Fruit fly (Drosophila melanogaster) whole organism, embryonic: ENCODE data around the gene CG14537.

Source experiments
- ATbp ChIP-seq: fragments of 200-800 bp; sonication (Bioruptor generic); optimal IDR thresholded peaks from 2 replicates; lab custom pipeline; 2017; ENCODE audit warnings: missing biosample characterization, mild to moderate bottlenecking, missing genetic modification characterization, missing genetic modification reagents
- Abd-B ChIP-seq: fragments of 200-800 bp; sonication (Bioruptor generic); optimal IDR thresholded peaks from 2 replicates; lab custom pipeline; 2018; ENCODE audit warnings: missing biosample characterization, mild to moderate bottlenecking, missing genetic modification characterization, moderate library complexity
- Atf3 ChIP-seq: fragments of 200-800 bp; sonication (Bioruptor generic); optimal IDR thresholded peaks from 3 replicates; lab custom pipeline; 2016; ENCODE audit warnings: missing biosample characterization, missing genetic modification characterization
- CG10147 ChIP-seq: fragments of 200-800 bp; sonication (Bioruptor generic); optimal IDR thresholded peaks from 2 replicates; lab custom pipeline; 2019; ENCODE audit warnings: missing biosample characterization, mild to moderate bottlenecking, missing genetic modification characterization, moderate library complexity
- CG11093 ChIP-seq: fragments of 200-800 bp; sonication (Bioruptor generic); IDR thresholded peaks from 3 replicates; pipeline ENCODE4 v1.3.6; 2022; ENCODE audit warnings: missing biosample characterization, missing genetic modification characterization
- CG12104 ChIP-seq: fragments of 200-800 bp; sonication (Bioruptor generic); optimal IDR thresholded peaks from 3 replicates; lab custom pipeline; 2016; ENCODE audit warnings: missing biosample characterization, missing genetic modification characterization
- CG12219 ChIP-seq: fragments of 200-800 bp; sonication (Bioruptor generic); optimal IDR thresholded peaks from 3 replicates; lab custom pipeline; 2018; ENCODE audit warnings: missing biosample characterization, mild to moderate bottlenecking, missing genetic modification characterization
- CG12299 ChIP-seq: fragments of 200-800 bp; sonication (Bioruptor generic); optimal IDR thresholded peaks from 2 replicates; lab custom pipeline; 2018; ENCODE audit warnings: missing biosample characterization, mild to moderate bottlenecking, missing genetic modification characterization
- CG1233 ChIP-seq: fragments of 200-800 bp; sonication (Bioruptor generic); optimal IDR thresholded peaks from 4 replicates; lab custom pipeline; 2018; ENCODE audit warnings: missing biosample characterization, mild to moderate bottlenecking, missing genetic modification characterization
- CG14014 ChIP-seq: fragments of 200-800 bp; sonication (Bioruptor generic); IDR thresholded peaks from 2 replicates; pipeline ENCODE4 v1.3.6; 2022; ENCODE audit warnings: missing biosample characterization, missing genetic modification characterization
- CG14667 ChIP-seq: fragments of 200-800 bp; sonication (Bioruptor generic); IDR thresholded peaks from 2 replicates; pipeline ENCODE4 v1.3.6; 2022; ENCODE audit warnings: missing biosample characterization, missing genetic modification characterization
- CG14710 ChIP-seq: fragments of 200-800 bp; sonication (Bioruptor generic); optimal IDR thresholded peaks from 3 replicates; lab custom pipeline; 2019; ENCODE audit warnings: missing biosample characterization, mild to moderate bottlenecking, missing genetic modification characterization, moderate library complexity
- CG15601 ChIP-seq: fragments of 200-800 bp; sonication (Bioruptor generic); optimal IDR thresholded peaks from 3 replicates; lab custom pipeline; 2019; ENCODE audit warnings: missing biosample characterization, mild to moderate bottlenecking, missing genetic modification characterization, moderate library complexity
- CG1603 ChIP-seq: fragments of 200-800 bp; sonication (Bioruptor generic); optimal IDR thresholded peaks from 2 replicates; lab custom pipeline; 2019; ENCODE audit warnings: missing biosample characterization, mild to moderate bottlenecking, missing genetic modification characterization, moderate library complexity
- CG17361 ChIP-seq: fragments of 200-800 bp; sonication (Bioruptor generic); IDR thresholded peaks from 3 replicates; pipeline ENCODE4 v1.3.6; 2022; ENCODE audit warnings: missing biosample characterization, missing genetic modification characterization
- CG17612 ChIP-seq: fragments of 200-800 bp; sonication (Bioruptor generic); IDR thresholded peaks from 2 replicates; pipeline ENCODE4 v1.3.6; 2022; ENCODE audit warnings: missing biosample characterization, missing genetic modification characterization
- CG4707 ChIP-seq: fragments of 200-800 bp; sonication (Bioruptor generic); optimal IDR thresholded peaks from 2 replicates; lab custom pipeline; 2018; ENCODE audit warnings: missing biosample characterization, mild to moderate bottlenecking, missing genetic modification characterization, moderate library complexity
- CG5180 ChIP-seq: fragments of 200-800 bp; sonication (Bioruptor generic); optimal IDR thresholded peaks from 3 replicates; lab custom pipeline; 2017; ENCODE audit warnings: missing biosample characterization, missing genetic modification characterization, mild to moderate bottlenecking, moderate library complexity, missing genetic modification reagents
- CG5953 ChIP-seq: fragments of 200-800 bp; sonication (Bioruptor generic); IDR thresholded peaks from 2 replicates; pipeline ENCODE4 v1.3.6; 2022; ENCODE audit warnings: missing biosample characterization, missing genetic modification characterization
- CG6654 ChIP-seq: fragments of 200-800 bp; sonication (Bioruptor generic); optimal IDR thresholded peaks from 2 replicates; lab custom pipeline; 2017; ENCODE audit warnings: missing biosample characterization, mild to moderate bottlenecking, missing genetic modification characterization
- CG6683 ChIP-seq: fragments of 200-800 bp; sonication (Bioruptor generic); optimal IDR thresholded peaks from 2 replicates; lab custom pipeline; 2017; ENCODE audit warnings: missing biosample characterization, mild to moderate bottlenecking, missing genetic modification characterization, missing genetic modification reagents
- CG6813 ChIP-seq: fragments of 200-800 bp; sonication (Bioruptor generic); optimal IDR thresholded peaks from 2 replicates; lab custom pipeline; 2017; ENCODE audit warnings: missing biosample characterization, missing genetic modification characterization, mild to moderate bottlenecking, moderate library complexity, missing genetic modification reagents
- CG7271 ChIP-seq: fragments of 200-800 bp; sonication (Bioruptor generic); optimal IDR thresholded peaks from 2 replicates; lab custom pipeline; 2018; ENCODE audit warnings: missing biosample characterization, mild to moderate bottlenecking, missing genetic modification characterization, moderate library complexity
- CG9797 ChIP-seq: fragments of 200-800 bp; sonication (Bioruptor generic); optimal IDR thresholded peaks from 3 replicates; lab custom pipeline; 2018; ENCODE audit warnings: missing biosample characterization, mild to moderate bottlenecking, missing genetic modification characterization
- Ets97D ChIP-seq: fragments of 200-800 bp; sonication (Bioruptor generic); optimal IDR thresholded peaks from 3 replicates; lab custom pipeline; 2016; ENCODE audit warnings: missing biosample characterization, missing genetic modification characterization
- Fer2 ChIP-seq: fragments of 200-800 bp; sonication (Bioruptor generic); optimal IDR thresholded peaks from 2 replicates; lab custom pipeline; 2018; ENCODE audit warnings: missing biosample characterization, mild to moderate bottlenecking, missing genetic modification characterization, moderate library complexity
- NC2α ChIP-seq: fragments of 200-800 bp; sonication (Bioruptor generic); optimal IDR thresholded peaks from 2 replicates; lab custom pipeline; 2016; ENCODE audit warnings: missing biosample characterization, missing genetic modification characterization
- NFAT ChIP-seq: fragments of 200-800 bp; sonication (Bioruptor generic); IDR thresholded peaks from 2 replicates; pipeline ENCODE4 v1.3.6; 2022; ENCODE audit warnings: missing biosample characterization, missing genetic modification characterization
- Sry-β ChIP-seq: fragments of 200-800 bp; sonication (Bioruptor generic); optimal IDR thresholded peaks from 2 replicates; lab custom pipeline; 2018; ENCODE audit warnings: missing biosample characterization, mild to moderate bottlenecking, missing genetic modification characterization, moderate library complexity
- Tbp ChIP-seq: fragments of >200 bp; optimal IDR thresholded peaks from 2 replicates; lab custom pipeline; 2018; ENCODE audit warnings: missing biosample characterization, missing genetic modification characterization
- ase ChIP-seq: fragments of 200-800 bp; sonication (Bioruptor generic); IDR thresholded peaks from 3 replicates; pipeline ENCODE4 v1.3.6; 2022; ENCODE audit warnings: missing biosample characterization, missing genetic modification characterization
- bab2 ChIP-seq: fragments of 200-800 bp; sonication (Bioruptor generic); optimal IDR thresholded peaks from 2 replicates; lab custom pipeline; 2016; ENCODE audit warnings: missing biosample characterization, missing genetic modification characterization
- bigmax ChIP-seq: fragments of 200-800 bp; sonication (Bioruptor generic); optimal IDR thresholded peaks from 2 replicates; lab custom pipeline; 2018; ENCODE audit warnings: missing biosample characterization, mild to moderate bottlenecking, missing genetic modification characterization
- grn ChIP-seq: fragments of 200-800 bp; sonication (Bioruptor generic); optimal IDR thresholded peaks from 3 replicates; lab custom pipeline; 2017; ENCODE audit warnings: missing biosample characterization, missing genetic modification characterization
- hkb ChIP-seq, 2 experiments: fragments of 200-800 bp in 1 of 2; fragments of >200 bp in 1 of 2; sonication (Bioruptor generic) in 1 of 2; IDR thresholded peaks in 1 of 2; optimal IDR thresholded peaks in 1 of 2; 2 replicates each; pipeline versions ENCODE4 v1.3.6 to Lab custom; 2017 to 2022; ENCODE audit warnings: missing biosample characterization in 1 of 2, missing genetic modification characterization in 1 of 2
- ind ChIP-seq: fragments of 200-800 bp; sonication (Bioruptor generic); optimal IDR thresholded peaks from 3 replicates; lab custom pipeline; 2016; ENCODE audit warnings: missing biosample characterization, missing genetic modification characterization
- knrl ChIP-seq: fragments of 200-800 bp; sonication (Bioruptor generic); IDR thresholded peaks from 3 replicates; pipeline ENCODE4 v1.3.6; 2022; ENCODE audit warnings: missing biosample characterization, missing genetic modification characterization; ENCODE audit not compliant: partially characterized antibody
- lov ChIP-seq, 2 experiments: fragments of 200-800 bp in 1 of 2; fragments of >200 bp in 1 of 2; sonication (Bioruptor generic) in 1 of 2; IDR thresholded peaks in 1 of 2; optimal IDR thresholded peaks in 1 of 2; 2 replicates in 1 of 2; 3 replicates in 1 of 2; pipeline versions ENCODE4 v1.3.6 to Lab custom; 2017 to 2022; ENCODE audit warnings: missing biosample characterization in 1 of 2, missing genetic modification characterization in 1 of 2
- odd ChIP-seq: fragments of 200-800 bp; sonication (Bioruptor generic); optimal IDR thresholded peaks from 2 replicates; lab custom pipeline; 2017; ENCODE audit warnings: missing biosample characterization, mild to moderate bottlenecking, missing genetic modification characterization
- org-1 ChIP-seq: fragments of 200-800 bp; sonication (Bioruptor generic); optimal IDR thresholded peaks from 2 replicates; lab custom pipeline; 2017; ENCODE audit warnings: missing biosample characterization, missing genetic modification characterization
- otp ChIP-seq: fragments of 200-800 bp; sonication (Bioruptor generic); IDR thresholded peaks from 3 replicates; pipeline ENCODE4, ENCODE4 v1.3.6; 2022; ENCODE audit warnings: missing biosample characterization, missing genetic modification characterization
- pan ChIP-seq, 4 experiments: fragments of >200 bp in 3 of 4; fragments of 200-800 bp in 1 of 4; sonication (Bioruptor generic) in 1 of 4; optimal IDR thresholded peaks in 3 of 4; IDR thresholded peaks in 1 of 4; 2 replicates each; pipeline versions ENCODE4 v1.3.6 to Lab custom; 2017 to 2022; ENCODE audit warnings: missing biosample characterization in 2 of 4, missing genetic modification characterization in 2 of 4, mixed read lengths in 1 of 4
- rib ChIP-seq: fragments of 200-800 bp; sonication (Bioruptor generic); IDR thresholded peaks from 2 replicates; pipeline ENCODE4 v1.3.6; 2022; ENCODE audit warnings: missing biosample characterization, missing genetic modification characterization
- sug ChIP-seq: fragments of 200-800 bp; optimal IDR thresholded peaks from 2 replicates; lab custom pipeline; 2019; ENCODE audit warnings: missing biosample characterization, mild to moderate bottlenecking, missing genetic modification characterization, moderate library complexity
- tap ChIP-seq: fragments of 200-800 bp; optimal IDR thresholded peaks from 3 replicates; lab custom pipeline; 2019; ENCODE audit warnings: missing biosample characterization, mild to moderate bottlenecking, missing genetic modification characterization, moderate library complexity
- tup ChIP-seq: fragments of 200-800 bp; sonication (Bioruptor generic); optimal IDR thresholded peaks from 2 replicates; lab custom pipeline; 2016; ENCODE audit warnings: missing biosample characterization, mild to moderate bottlenecking, missing genetic modification characterization, moderate library complexity
- wek ChIP-seq: fragments of 200-800 bp; sonication (Bioruptor generic); optimal IDR thresholded peaks from 3 replicates; lab custom pipeline; 2018; ENCODE audit warnings: missing biosample characterization, mild to moderate bottlenecking, missing genetic modification characterization, moderate library complexity
- z ChIP-seq: fragments of 200-800 bp; sonication (Bioruptor generic); IDR thresholded peaks from 3 replicates; pipeline ENCODE4 v1.3.6; 2022; ENCODE audit warnings: missing biosample characterization, missing genetic modification characterization

Gene CG14537

DNA sequence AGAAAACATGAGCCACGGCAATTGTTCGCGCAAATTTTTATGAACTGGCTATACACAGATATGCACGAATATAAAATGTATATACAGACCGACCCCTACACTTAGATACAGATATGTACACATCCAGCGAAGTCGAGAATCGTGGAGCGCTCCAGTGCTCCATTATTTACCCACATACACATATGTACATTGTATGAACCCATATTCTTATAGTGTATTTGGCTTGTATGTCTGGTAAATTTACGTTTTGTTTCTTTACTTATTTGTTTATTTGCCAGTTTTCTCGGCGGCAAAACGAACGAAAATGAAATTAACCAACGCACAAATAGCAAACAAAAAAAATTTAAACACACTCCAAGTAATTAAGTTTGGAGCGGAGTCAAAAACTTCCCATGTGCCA is 26.9 kb upstream of the CG14537 start (continued):
- TF ChIP-seq org-1 (GFP tag; lab: Kevin White, UChicago) (peak; percentile 35), sug (tag; lab: Kevin White, UChicago) (peak; percentile 70), CG5180 (GFP tag; lab: Kevin White, UChicago) (peak; percentile 32), CG6654 (GFP tag; lab: Kevin White, UChicago) (no peak), Atf3 (no peak), CG14667 (no peak), CG14710 (tag; lab: Kevin White, UChicago) (peak; percentile 49), CG17361 (GFP tag; lab: Robert Waterston, UW) (peak; percentile 34; the same call in 2 of the 3 replicates), Abd-B (GFP tag; lab: Kevin White, UChicago) (no peak), CG9797 (GFP tag; lab: Kevin White, UChicago) (no peak), Fer2 (tag; lab: Kevin White, UChicago) (peak; percentile 75), CG17612 (GFP tag; lab: Robert Waterston, UW) (no peak), ase (GFP tag; lab: Robert Waterston, UW) (no peak), odd (GFP tag; lab: Kevin White, UChicago) (peak; percentile 54), CG1233 (GFP tag; lab: Kevin White, UChicago) (peak; percentile 81), CG6813 (GFP tag; lab: Kevin White, UChicago) (peak; percentile 83), CG12219 (GFP tag; lab: Kevin White, UChicago) (peak; percentile 25), otp (GFP tag; lab: Robert Waterston, UW) (peak; percentile 51; the same call in 1 of the 3 replicates), hkb (optimal IDR thresholded peaks at IDR 0.05; lab: Kevin White, UChicago) (no peak), hkb (GFP tag; IDR thresholded peaks at IDR 0.05; lab: Robert Waterston, UW) (no peak), pan (optimal IDR thresholded peaks at IDR 0.05; lab: Kevin White, UChicago) (no peak), pan (GFP tag; optimal IDR thresholded peaks at IDR 0.05 in 1 of 2, IDR thresholded peaks at IDR 0.05 in 1 of 2) (peak in 1 of 2 experiments; percentile 43), CG4707 (GFP tag; lab: Kevin White, UChicago) (peak; percentile 2), NC2α (peak; percentile 42), z (peak; percentile 64; the same call in 1 of the 3 replicates), bigmax (peak; percentile 24), CG1603 (tag; lab: Kevin White, UChicago) (peak; percentile 35), CG6683 (peak; percentile 62), wek (GFP tag; lab: Kevin White, UChicago) (peak; percentile 26), NFAT (GFP tag; lab: Robert Waterston, UW) (peak; percentile 65; the same call in 1 of the 2 replicates), ind (GFP tag; lab: Kevin White, UChicago) (no peak), grn (GFP tag; lab: Kevin White, UChicago) (peak; percentile 51), knrl (GFP tag; lab: Robert Waterston, UW) (no peak), ATbp (GFP tag; lab: Kevin White, UChicago) (peak; percentile 34), CG11093 (GFP tag; lab: Robert Waterston, UW) (0 out of 3 replicates have a peak, but pooled peaks have one; percentile 30), CG7271 (tag; lab: Kevin White, UChicago) (no peak), CG14014 (GFP tag; lab: Robert Waterston, UW) (peak; percentile 61; the same call in 1 of the 2 replicates), lov (optimal IDR thresholded peaks at IDR 0.05; lab: Kevin White, UChicago) (no peak), lov (GFP tag; IDR thresholded peaks at IDR 0.05; lab: Robert Waterston, UW) (0 out of 3 replicates have a peak, but pooled peaks have one; percentile 55), CG15601 (peak; percentile 61), CG12104 (GFP tag; lab: Kevin White, UChicago) (peak; percentile 64), CG5953 (GFP tag; lab: Robert Waterston, UW) (no peak), Ets97D (peak; percentile 18), tap (peak; percentile 30), CG10147 (GFP tag; lab: Kevin White, UChicago) (peak; percentile 64), Sry-β (GFP tag; lab: Kevin White, UChicago) (peak; percentile 12), rib (GFP tag; lab: Robert Waterston, UW) (peak; percentile 63; the same call in 1 of the 2 replicates), bab2 (GFP tag; lab: Kevin White, UChicago) (peak; percentile 35), tup (GFP tag; lab: Kevin White, UChicago) (peak; percentile 61), Tbp (no peak), CG12299 (tag; lab: Kevin White, UChicago) (peak; percentile 76)
